Fruit fly (Drosophila melanogaster): ENCODE results near the gene bin.
A peak's percentile ranks its signal among the peaks of the same experiment; 100 is the strongest.

Gene bin

dm6 chr3L:6990288-6990687 is at the start of gene bin:
TSS of gene bin (plus strand) at chr3L:6990622.
- TF ChIP-seq Abd-B (GFP tag; optimal IDR thresholded peaks at IDR 0.05) (no peak), Rel (GFP tag; optimal IDR thresholded peaks at IDR 0.05) (no peak), Rel (tag; optimal IDR thresholded peaks at IDR 0.05) (no peak), Hnf4 (GFP tag; optimal IDR thresholded peaks at IDR 0.05) (no peak), psq (GFP tag; optimal IDR thresholded peaks at IDR 0.05) (no peak), Vsx2 (GFP tag; optimal IDR thresholded peaks at IDR 0.05; ENCODE audit: partially characterized antibody) (no peak), dmrt93B (GFP tag; optimal IDR thresholded peaks at IDR 0.05) (no peak)

dm6 chr3L:6942103-6942830 is 48.2 kb upstream of the bin start:
- no peak for TF ChIP-seq Hnf4 (GFP tag; optimal IDR thresholded peaks at IDR 0.05)
- TF ChIP-seq h (GFP tag; optimal IDR thresholded peaks at IDR 0.05), result peak; percentile 58

- TF ChIP-seq Mio (GFP tag; optimal IDR thresholded peaks at IDR 0.05), result no peak
- no peak for TF ChIP-seq GATAd (GFP tag; optimal IDR thresholded peaks at IDR 0.05)
- no peak for TF ChIP-seq br (GFP tag; optimal IDR thresholded peaks at IDR 0.05)
- no peak for TF ChIP-seq Hr78 (GFP tag; optimal IDR thresholded peaks at IDR 0.05)
- TF ChIP-seq lola (GFP tag; optimal IDR thresholded peaks at IDR 0.05), result no peak
- no peak for TF ChIP-seq sv (GFP tag; optimal IDR thresholded peaks at IDR 0.05)
- no peak for TF ChIP-seq Jra (GFP tag; optimal IDR thresholded peaks at IDR 0.05)
- no peak for TF ChIP-seq Sp1 (GFP tag; optimal IDR thresholded peaks at IDR 0.05)
- TF ChIP-seq rgr (GFP tag; optimal IDR thresholded peaks at IDR 0.05), result no peak
- TF ChIP-seq Dfd (GFP tag; optimal IDR thresholded peaks at IDR 0.05), result no peak
- TF ChIP-seq Hr83 (GFP tag; optimal IDR thresholded peaks at IDR 0.05; ENCODE audit: poor library complexity, severe bottlenecking), result no peak
- no peak for TF ChIP-seq Hnf4 (GFP tag; optimal IDR thresholded peaks at IDR 0.05)
- TF ChIP-seq woc (GFP tag; optimal IDR thresholded peaks at IDR 0.05), result no peak
- no peak for TF ChIP-seq fru (GFP tag; optimal IDR thresholded peaks at IDR 0.05)
Measured at dm6 chr3L:6942831-6943114, 47.6 kb upstream of the bin start, which contains the start of gene tow. TSS of gene tow (plus strand) at chr3L:6942856.

- TF ChIP-seq CG32264 (GFP tag; optimal IDR thresholded peaks at IDR 0.05) (no peak), lola (GFP tag; optimal IDR thresholded peaks at IDR 0.05) (no peak), tai (GFP tag; optimal IDR thresholded peaks at IDR 0.05) (no peak), OdsH (GFP tag; optimal IDR thresholded peaks at IDR 0.05) (no peak), dmrt93B (GFP tag; optimal IDR thresholded peaks at IDR 0.05) (no peak), br (GFP tag; optimal IDR thresholded peaks at IDR 0.05) (no peak), woc (GFP tag; optimal IDR thresholded peaks at IDR 0.05) (no peak), Mio (GFP tag; optimal IDR thresholded peaks at IDR 0.05) (no peak), Abd-B (GFP tag; optimal IDR thresholded peaks at IDR 0.05) (no peak), brk (GFP tag; optimal IDR thresholded peaks at IDR 0.05) (no peak), Rel (GFP tag; optimal IDR thresholded peaks at IDR 0.05) (no peak), Rel (tag; optimal IDR thresholded peaks at IDR 0.05) (no peak), h (GFP tag; optimal IDR thresholded peaks at IDR 0.05) (no peak), pan (optimal IDR thresholded peaks at IDR 0.05) (no peak), N (GFP tag; optimal IDR thresholded peaks at IDR 0.05) (no peak), usp (GFP tag; optimal IDR thresholded peaks at IDR 0.05) (no peak), rgr (GFP tag; optimal IDR thresholded peaks at IDR 0.05) (no peak), Sp1 (GFP tag; optimal IDR thresholded peaks at IDR 0.05) (no peak), Jra (GFP tag; optimal IDR thresholded peaks at IDR 0.05) (no peak)
Measured at dm6 chr3L:6943204-6943947, 47.0 kb upstream of the bin start.

- TF ChIP-seq fru (GFP tag; optimal IDR thresholded peaks at IDR 0.05) (no peak), rgr (GFP tag; optimal IDR thresholded peaks at IDR 0.05) (no peak), sv (GFP tag; optimal IDR thresholded peaks at IDR 0.05) (no peak), dsf (GFP tag; optimal IDR thresholded peaks at IDR 0.05; ENCODE audit: borderline replicate concordance) (no peak), Sp1 (GFP tag; optimal IDR thresholded peaks at IDR 0.05) (no peak), Vsx2 (GFP tag; optimal IDR thresholded peaks at IDR 0.05; ENCODE audit: partially characterized antibody) (no peak), brk (GFP tag; optimal IDR thresholded peaks at IDR 0.05) (no peak), foxo (GFP tag; optimal IDR thresholded peaks at IDR 0.05) (no peak), h (GFP tag; optimal IDR thresholded peaks at IDR 0.05) (no peak), usp (GFP tag; optimal IDR thresholded peaks at IDR 0.05) (no peak), jim (GFP tag; optimal IDR thresholded peaks at IDR 0.05) (no peak)
Measured at dm6 chr3L:6943948-6944319, 46.5 kb upstream of the bin start.
